Fruit fly (Drosophila melanogaster) whole organism, adult: Measurements from ENCODE around the gene CG15742.

Experiments used
- CG11617 ChIP-seq: fragments of 200-800 bp; sonication (Bioruptor generic); optimal IDR thresholded peaks from 2 replicates; lab custom pipeline; 2017; ENCODE audit warnings: mild to moderate bottlenecking, missing biosample characterization, missing genetic modification reagents, missing genetic modification characterization
- CG12768 ChIP-seq: fragments of 200-800 bp; sonication (Bioruptor generic); optimal IDR thresholded peaks from 2 replicates; lab custom pipeline; 2017; ENCODE audit warnings: missing biosample characterization, missing genetic modification characterization, mild to moderate bottlenecking, moderate library complexity, missing genetic modification reagents
- CG14711 ChIP-seq: fragments of 200-800 bp; sonication (Bioruptor generic); optimal IDR thresholded peaks from 2 replicates; lab custom pipeline; 2018; ENCODE audit warnings: missing biosample characterization, mild to moderate bottlenecking, missing genetic modification characterization, moderate library complexity
- CG1620 ChIP-seq: fragments of 200-800 bp; sonication (Bioruptor generic); optimal IDR thresholded peaks from 2 replicates; lab custom pipeline; 2016; ENCODE audit warnings: missing biosample characterization, missing genetic modification characterization
- CG33017 ChIP-seq: fragments of 200-800 bp; sonication (Bioruptor generic); optimal IDR thresholded peaks from 2 replicates; lab custom pipeline; 2018; ENCODE audit warnings: missing biosample characterization, mild to moderate bottlenecking, missing genetic modification characterization, moderate library complexity
- CG5204 ChIP-seq: fragments of 200-800 bp; sonication (Bioruptor generic); optimal IDR thresholded peaks from 2 replicates; lab custom pipeline; 2016; ENCODE audit warnings: missing biosample characterization, missing genetic modification characterization
- CG7045 ChIP-seq: fragments of 200-800 bp; sonication (Bioruptor generic); optimal IDR thresholded peaks from 2 replicates; lab custom pipeline; 2017; ENCODE audit warnings: missing biosample characterization, mild to moderate bottlenecking, missing genetic modification characterization
- CG7101 ChIP-seq: fragments of 200-800 bp; sonication (Bioruptor generic); optimal IDR thresholded peaks from 2 replicates; lab custom pipeline; 2018; ENCODE audit warnings: missing biosample characterization, mild to moderate bottlenecking, missing genetic modification characterization, moderate library complexity
- Clk ChIP-seq: fragments of 200-800 bp; sonication (Bioruptor generic); optimal IDR thresholded peaks from 2 replicates; lab custom pipeline; 2017; ENCODE audit warnings: missing biosample characterization, missing genetic modification characterization
- Crg-1 ChIP-seq: fragments of 200-800 bp; sonication (Bioruptor generic); optimal IDR thresholded peaks from 2 replicates; lab custom pipeline; 2016; ENCODE audit warnings: missing biosample characterization, missing genetic modification characterization
- Hr96 ChIP-seq: fragments of 200-800 bp; sonication (Bioruptor generic); optimal IDR thresholded peaks from 2 replicates; lab custom pipeline; 2016; ENCODE audit warnings: missing biosample characterization, missing genetic modification characterization
- Mnt ChIP-seq: fragments of 200-800 bp; sonication (Bioruptor generic); optimal IDR thresholded peaks from 2 replicates; lab custom pipeline; 2016; ENCODE audit warnings: missing biosample characterization, mild to moderate bottlenecking, missing genetic modification characterization
- bab1 ChIP-seq: fragments of 200-800 bp; sonication (Bioruptor generic); optimal IDR thresholded peaks from 3 replicates; lab custom pipeline; 2019; ENCODE audit warnings: missing biosample characterization, mild to moderate bottlenecking, missing genetic modification characterization, moderate library complexity
- cic ChIP-seq: fragments of 200-800 bp; sonication (Bioruptor generic); optimal IDR thresholded peaks from 2 replicates; lab custom pipeline; 2017; ENCODE audit warnings: missing biosample characterization, mild to moderate bottlenecking, missing genetic modification characterization, moderate library complexity
- cnc ChIP-seq, 2 experiments: fragments of >200 bp; optimal IDR thresholded peaks; 2 replicates each; lab custom pipeline; 2017
- kay ChIP-seq: fragments of 200-800 bp; sonication (Bioruptor generic); peaks from one replicate; lab custom pipeline; 2016; ENCODE audit warnings: missing biosample characterization, missing genetic modification characterization, borderline replicate concordance
- ovo ChIP-seq: fragments of 200-800 bp; sonication (Bioruptor generic); optimal IDR thresholded peaks from 2 replicates; lab custom pipeline; 2016; ENCODE audit warnings: missing biosample characterization, missing genetic modification characterization
- pad ChIP-seq: fragments of 200-800 bp; sonication (Bioruptor generic); optimal IDR thresholded peaks from 3 replicates; lab custom pipeline; 2017; ENCODE audit warnings: missing biosample characterization, missing genetic modification characterization, mild to moderate bottlenecking, moderate library complexity, missing genetic modification reagents
- tj ChIP-seq: fragments of 200-800 bp; sonication (Bioruptor generic); optimal IDR thresholded peaks from 3 replicates; lab custom pipeline; 2017; ENCODE audit warnings: missing biosample characterization, mild to moderate bottlenecking, missing genetic modification characterization, moderate library complexity
- toe ChIP-seq: fragments of 200-800 bp; sonication (Bioruptor generic); optimal IDR thresholded peaks from 2 replicates; lab custom pipeline; 2016; ENCODE audit warnings: missing biosample characterization, missing genetic modification characterization

The CG15742 gene

dm6 chrX:13227505-13228207, 30.6 kb downstream of the CG15742 start:
- no peak for TF ChIP-seq Crg-1
- no peak for TF ChIP-seq ovo (GFP tag; lab: Kevin White, UChicago)
- TF ChIP-seq cnc (optimal IDR thresholded peaks at IDR 0.05; lab: Kevin White, UChicago), result no peak
- no peak for TF ChIP-seq CG7101 (tag; lab: Kevin White, UChicago)

dm6 chrX:13226478-13226877, 31.8 kb downstream of the CG15742 start:
- TF ChIP-seq Hr96 (GFP tag; lab: Kevin White, UChicago), result no peak
- TF ChIP-seq Mnt (GFP tag; lab: Kevin White, UChicago), result no peak

dm6 chrX:13224846-13225245, 33.4 kb downstream of the CG15742 start:
- no peak for TF ChIP-seq Hr96 (GFP tag; lab: Kevin White, UChicago)
- no peak for TF ChIP-seq pad (GFP tag; lab: Kevin White, UChicago)
- no peak for TF ChIP-seq Mnt (GFP tag; lab: Kevin White, UChicago)
- TF ChIP-seq Clk (GFP tag; lab: Kevin White, UChicago), result no peak
- no peak for TF ChIP-seq cic (GFP tag; lab: Kevin White, UChicago)
- no peak for TF ChIP-seq CG12768 (GFP tag; lab: Kevin White, UChicago)
- no peak for TF ChIP-seq tj
- no peak for TF ChIP-seq CG7101 (tag; lab: Kevin White, UChicago)
- no peak for TF ChIP-seq toe (GFP tag; lab: Kevin White, UChicago)
- TF ChIP-seq kay (GFP tag; lab: Kevin White, UChicago), result no peak
- TF ChIP-seq CG5204, result no peak
- no peak for TF ChIP-seq bab1 (GFP tag; lab: Kevin White, UChicago)
- no peak for TF ChIP-seq CG11617

- no peak for TF ChIP-seq CG7045 (GFP tag; lab: Kevin White, UChicago)
- TF ChIP-seq bab1 (GFP tag; lab: Kevin White, UChicago), result peak; percentile 7
- no peak for TF ChIP-seq Clk (GFP tag; lab: Kevin White, UChicago)
Measured at dm6 chrX:13221835-13222234, 36.5 kb downstream of the CG15742 start.

dm6 chrX:13221311-13221710, 37.0 kb downstream of the CG15742 start:
- TF ChIP-seq pad (GFP tag; lab: Kevin White, UChicago), result no peak

dm6 chrX:13220418-13220817, 37.9 kb downstream of the CG15742 start:
- TF ChIP-seq CG5204 (no peak), Mnt (GFP tag; lab: Kevin White, UChicago) (no peak), toe (GFP tag; lab: Kevin White, UChicago) (no peak), pad (GFP tag; lab: Kevin White, UChicago) (no peak), CG11617 (no peak), ovo (GFP tag; lab: Kevin White, UChicago) (no peak), kay (GFP tag; lab: Kevin White, UChicago) (peak; percentile 61), CG7101 (tag; lab: Kevin White, UChicago) (no peak)

- TF ChIP-seq pad (GFP tag; lab: Kevin White, UChicago) (no peak), CG33017 (tag; lab: Kevin White, UChicago) (no peak), Hr96 (GFP tag; lab: Kevin White, UChicago) (no peak), kay (GFP tag; lab: Kevin White, UChicago) (no peak), toe (GFP tag; lab: Kevin White, UChicago) (no peak), cnc (optimal IDR thresholded peaks at IDR 0.05; lab: Kevin White, UChicago) (no peak), bab1 (GFP tag; lab: Kevin White, UChicago) (no peak), CG1620 (GFP tag; lab: Kevin White, UChicago) (no peak), ovo (GFP tag; lab: Kevin White, UChicago) (no peak), CG12768 (GFP tag; lab: Kevin White, UChicago) (no peak)
Measured at dm6 chrX:13219290-13219689, 39.0 kb downstream of the CG15742 start.

- peak; percentile 5 for TF ChIP-seq Mnt (GFP tag; lab: Kevin White, UChicago)
- no peak for TF ChIP-seq cic (GFP tag; lab: Kevin White, UChicago)
- TF ChIP-seq CG14711 (tag; lab: Kevin White, UChicago), result peak; percentile 36
- TF ChIP-seq CG11617, result peak; percentile 6
- TF ChIP-seq toe (GFP tag; lab: Kevin White, UChicago), result no peak
- TF ChIP-seq CG12768 (GFP tag; lab: Kevin White, UChicago), result no peak
- peak; percentile 43 for TF ChIP-seq CG1620 (GFP tag; lab: Kevin White, UChicago)
- TF ChIP-seq tj, result peak; percentile 16
- TF ChIP-seq bab1 (GFP tag; lab: Kevin White, UChicago), result peak; percentile 42
- peak; percentile 17 for TF ChIP-seq kay (GFP tag; lab: Kevin White, UChicago)
- TF ChIP-seq Crg-1, result no peak
- peak; percentile 37 for TF ChIP-seq CG7101 (tag; lab: Kevin White, UChicago)
- TF ChIP-seq Hr96 (GFP tag; lab: Kevin White, UChicago), result no peak
- TF ChIP-seq pad (GFP tag; lab: Kevin White, UChicago), result no peak
- TF ChIP-seq CG5204, result no peak
- TF ChIP-seq Clk (GFP tag; lab: Kevin White, UChicago), result no peak
Measured at dm6 chrX:13214056-13214455, 44.2 kb downstream of the CG15742 start.
